Fruit fly (Drosophila melanogaster): ENCODE results near the gene Cpr5C.

dm6 chrX:5839737-5840136, 35.3 kb downstream of the Cpr5C start:
- no peak for TF ChIP-seq Smox (GFP tag; optimal IDR thresholded peaks at IDR 0.05)
- TF ChIP-seq OdsH (GFP tag; optimal IDR thresholded peaks at IDR 0.05): no peak
- no peak for TF ChIP-seq topi (GFP tag; optimal IDR thresholded peaks at IDR 0.05)
- TF ChIP-seq vri (GFP tag; optimal IDR thresholded peaks at IDR 0.05): no peak
- no peak for TF ChIP-seq lz (GFP tag; optimal IDR thresholded peaks at IDR 0.05)
- TF ChIP-seq fd85E (GFP tag; optimal IDR thresholded peaks at IDR 0.05): no peak
- no peak for TF ChIP-seq CG6854 (GFP tag; optimal IDR thresholded peaks at IDR 0.05)
- TF ChIP-seq CG8632 (GFP tag; optimal IDR thresholded peaks at IDR 0.05): no peak
- TF ChIP-seq CG3032 (tag; optimal IDR thresholded peaks at IDR 0.05): no peak
- no peak for TF ChIP-seq CG9139 (GFP tag; optimal IDR thresholded peaks at IDR 0.05)
- TF ChIP-seq CG32006 (GFP tag; optimal IDR thresholded peaks at IDR 0.05): no peak
